Worm (Caenorhabditis elegans): ENCODE data around the gene M03B6.4.
A peak's percentile ranks its signal among the peaks of the same experiment; 100 is the strongest.

M03B6.4 gene

ce11 chrX:13833448-13833847, 25.2 kb upstream of the M03B6.4 start:
- peak; percentile 7 for TF ChIP-seq snpc-4 (tag; optimal IDR thresholded peaks at IDR 0.05)
- no peak for TF ChIP-seq nhr-237 (tag; optimal IDR thresholded peaks at IDR 0.05)

ce11 chrX:13834127-13834526, 24.5 kb upstream of the M03B6.4 start, which contains the start of gene F19D8.2:
TSS of gene F19D8.2 (plus strand) at chrX:13834427.
- TF ChIP-seq Y55F3AM.14 (GFP tag; optimal IDR thresholded peaks at IDR 0.05) (no peak), elt-3 (tag; optimal IDR thresholded peaks at IDR 0.05) (no peak), lsy-2 (tag; optimal IDR thresholded peaks at IDR 0.05) (no peak), snpc-4 (tag; optimal IDR thresholded peaks at IDR 0.05) (no peak), gmeb-1 (tag; optimal IDR thresholded peaks at IDR 0.05) (no peak), skn-1 (tag; optimal IDR thresholded peaks at IDR 0.05) (no peak), dmd-4 (tag; optimal IDR thresholded peaks at IDR 0.05) (no peak), lin-13 (GFP tag; optimal IDR thresholded peaks at IDR 0.05) (no peak), nhr-77 (tag; optimal IDR thresholded peaks at IDR 0.05) (no peak), mdl-1 (tag; optimal IDR thresholded peaks at IDR 0.05) (no peak), zag-1 (tag; optimal IDR thresholded peaks at IDR 0.05) (no peak), egl-27 (tag; optimal IDR thresholded peaks at IDR 0.05) (no peak), elt-1 (tag; optimal IDR thresholded peaks at IDR 0.05) (no peak), peb-1 (tag; optimal IDR thresholded peaks at IDR 0.05) (no peak)

- no peak for TF ChIP-seq ceh-82 (tag; optimal IDR thresholded peaks at IDR 0.05)
- no peak for TF ChIP-seq nhr-12 (tag; optimal IDR thresholded peaks at IDR 0.05)
- TF ChIP-seq elt-3 (tag; optimal IDR thresholded peaks at IDR 0.05), result no peak
- no peak for TF ChIP-seq sma-9 (GFP tag; optimal IDR thresholded peaks at IDR 0.05)
- TF ChIP-seq sma-9 (tag; optimal IDR thresholded peaks at IDR 0.05), result no peak
- no peak for TF ChIP-seq ZK546.5 (tag; optimal IDR thresholded peaks at IDR 0.05)
Measured at ce11 chrX:13838019-13838418, 20.6 kb upstream of the M03B6.4 start.

- TF ChIP-seq nhr-25 (tag; optimal IDR thresholded peaks at IDR 0.05), result no peak
- TF ChIP-seq nhr-23 (tag; optimal IDR thresholded peaks at IDR 0.05), result no peak
- TF ChIP-seq zag-1 (tag; optimal IDR thresholded peaks at IDR 0.05), result no peak
- TF ChIP-seq aly-2 (tag; optimal IDR thresholded peaks at IDR 0.05), result no peak
- no peak for TF ChIP-seq nhr-237 (tag; optimal IDR thresholded peaks at IDR 0.05)
- TF ChIP-seq nhr-21 (tag; optimal IDR thresholded peaks at IDR 0.05), result no peak
- TF ChIP-seq unc-55 (GFP tag; optimal IDR thresholded peaks at IDR 0.05), result no peak
- TF ChIP-seq nhr-10 (tag; optimal IDR thresholded peaks at IDR 0.05), result no peak
- no peak for TF ChIP-seq ztf-1 (GFP tag; conservative IDR thresholded peaks at IDR 0.05)
Measured at ce11 chrX:13840336-13840735, 18.3 kb upstream of the M03B6.4 start.

ce11 chrX:13841277-13841676, 17.4 kb upstream of the M03B6.4 start, which contains the start of gene M03B6.1:
TSS of gene M03B6.1 (plus strand) at chrX:13841610.
- TF ChIP-seq nhr-21 (tag; optimal IDR thresholded peaks at IDR 0.05) (no peak), blmp-1 (tag; optimal IDR thresholded peaks at IDR 0.05; ENCODE audit: insufficient read depth) (no peak), egl-27 (tag; optimal IDR thresholded peaks at IDR 0.05) (no peak), sma-9 (GFP tag; optimal IDR thresholded peaks at IDR 0.05) (peak; percentile 24), sma-9 (tag; optimal IDR thresholded peaks at IDR 0.05) (no peak), nhr-77 (tag; optimal IDR thresholded peaks at IDR 0.05) (no peak), peb-1 (tag; optimal IDR thresholded peaks at IDR 0.05) (no peak)

ce11 chrX:13843676-13844075, 15.0 kb upstream of the M03B6.4 start, which contains the start of gene M03B6.5:
TSS of gene M03B6.5 (plus strand) at chrX:13843976.
- TF ChIP-seq egl-27 (tag; optimal IDR thresholded peaks at IDR 0.05) (no peak), mbf-1 (tag; optimal IDR thresholded peaks at IDR 0.05) (no peak), elt-1 (tag; optimal IDR thresholded peaks at IDR 0.05) (no peak), ztf-4 (tag; optimal IDR thresholded peaks at IDR 0.05) (no peak), C34F6.9 (tag; optimal IDR thresholded peaks at IDR 0.05) (no peak), mab-5 (tag; optimal IDR thresholded peaks at IDR 0.05) (no peak), gmeb-1 (tag; optimal IDR thresholded peaks at IDR 0.05) (no peak), mdl-1 (tag; optimal IDR thresholded peaks at IDR 0.05) (no peak), ztf-1 (GFP tag; conservative IDR thresholded peaks at IDR 0.05) (no peak), dmd-4 (tag; optimal IDR thresholded peaks at IDR 0.05) (no peak), unc-39 (tag; optimal IDR thresholded peaks at IDR 0.05) (no peak), zag-1 (tag; optimal IDR thresholded peaks at IDR 0.05) (no peak), blmp-1 (tag; optimal IDR thresholded peaks at IDR 0.05; ENCODE audit: insufficient read depth) (no peak), unc-55 (GFP tag; optimal IDR thresholded peaks at IDR 0.05) (no peak)

Measured in whole organism, L2 larva.